Worm (Caenorhabditis elegans) whole organism, young adult: ENCODE data around the gene grl-18.

Experiments used
- B0019.2 ChIP-seq: fragments of 200-800 bp; sonication (Bioruptor generic); conservative IDR thresholded peaks from 2 replicates; pipeline ENCODE4 v1.3.6; 2022; ENCODE audit warnings: missing genetic modification reagents, missing genetic modification characterization, missing compliant biosample characterization
- B0336.3 ChIP-seq: fragments of 200-800 bp; sonication (Bioruptor generic); IDR thresholded peaks from 2 replicates; pipeline ENCODE4 v1.3.6; 2022; ENCODE audit warnings: missing genetic modification characterization, missing compliant biosample characterization
- C06A6.2 ChIP-seq: fragments of 200-800 bp; sonication (Bioruptor generic); conservative IDR thresholded peaks from 2 replicates; pipeline ENCODE4 v1.3.6; 2022; ENCODE audit warnings: missing genetic modification characterization, missing compliant biosample characterization
- F33H1.4 ChIP-seq: fragments of 200-800 bp; sonication (Bioruptor generic); IDR thresholded peaks from 2 replicates; pipeline ENCODE4 v1.3.6; 2022; ENCODE audit warnings: missing genetic modification reagents, missing genetic modification characterization, missing compliant biosample characterization
- F49E8.2 ChIP-seq: sonication (generic microtip); optimal IDR thresholded peaks from 3 replicates; lab custom pipeline; 2017; ENCODE audit warnings: missing genetic modification characterization, mild to moderate bottlenecking, missing compliant biosample characterization, antibody characterized with exemption, moderate library complexity; ENCODE audit not compliant: insufficient read depth
- F57A8.1 ChIP-seq: fragments of 200-800 bp; sonication (Bioruptor generic); optimal IDR thresholded peaks from 2 replicates; lab custom pipeline; 2018; ENCODE audit warnings: mild to moderate bottlenecking, missing genetic modification characterization, moderate library complexity, missing compliant biosample characterization
- Y53F4B.3 ChIP-seq: fragments of 200-800 bp; sonication (Bioruptor generic); IDR thresholded peaks from 2 replicates; pipeline ENCODE4 v1.3.6; 2022; ENCODE audit warnings: missing genetic modification reagents, missing genetic modification characterization, missing compliant biosample characterization
- Y56A3A.18 ChIP-seq: fragments of 200-800 bp; sonication (Bioruptor generic); IDR thresholded peaks from 2 replicates; pipeline ENCODE4 v1.3.6; 2022; ENCODE audit warnings: missing genetic modification reagents, missing genetic modification characterization, missing compliant biosample characterization
- akir-1 ChIP-seq: fragments of 200-800 bp; sonication (Bioruptor generic); optimal IDR thresholded peaks from 2 replicates; lab custom pipeline; 2018; ENCODE audit warnings: mild to moderate bottlenecking, missing genetic modification characterization, moderate library complexity, missing compliant biosample characterization
- aptf-2 ChIP-seq: fragments of 200-800 bp; sonication (Bioruptor generic); conservative IDR thresholded peaks from 2 replicates; pipeline ENCODE4 v1.3.6; 2022; ENCODE audit warnings: missing genetic modification reagents, missing genetic modification characterization, missing compliant biosample characterization
- atf-7 ChIP-seq: sonication (generic microtip); optimal IDR thresholded peaks from 2 replicates; lab custom pipeline; 2017; ENCODE audit warnings: mild to moderate bottlenecking, missing genetic modification characterization, missing compliant biosample characterization
- ceh-100 ChIP-seq: fragments of 200-800 bp; sonication (Bioruptor generic); IDR thresholded peaks from 2 replicates; pipeline ENCODE4 v1.3.6; 2022; ENCODE audit warnings: missing genetic modification reagents, missing genetic modification characterization, missing compliant biosample characterization
- ceh-58 ChIP-seq: fragments of 200-800 bp; sonication (Bioruptor generic); IDR thresholded peaks from 2 replicates; pipeline ENCODE4 v1.3.6; 2022; ENCODE audit warnings: missing genetic modification characterization, missing compliant biosample characterization
- chd-7 ChIP-seq: sonication (generic microtip); optimal IDR thresholded peaks from 2 replicates; lab custom pipeline; 2016; ENCODE audit warnings: mild to moderate bottlenecking, missing genetic modification characterization, moderate library complexity, missing compliant biosample characterization
- efl-1 ChIP-seq: fragments of 150-350 bp; optimal IDR thresholded peaks from 2 replicates; lab custom pipeline; 2014; ENCODE audit warnings: missing biosample characterization, missing genetic modification reagents, missing genetic modification characterization
- ekl-4 ChIP-seq: fragments of 200-800 bp; sonication (Bioruptor generic); IDR thresholded peaks from 2 replicates; pipeline ENCODE4 v1.3.6; 2022; ENCODE audit warnings: missing genetic modification reagents, missing genetic modification characterization, missing compliant biosample characterization
- gei-17 ChIP-seq: fragments of 200-800 bp; sonication (Bioruptor generic); optimal IDR thresholded peaks from 2 replicates; lab custom pipeline; 2018; ENCODE audit warnings: mild to moderate bottlenecking, missing genetic modification characterization, missing compliant biosample characterization
- hmg-20 ChIP-seq: fragments of 200-800 bp; sonication (Bioruptor generic); IDR thresholded peaks from 2 replicates; pipeline ENCODE4 v1.3.6; 2022; ENCODE audit warnings: missing genetic modification reagents, missing genetic modification characterization, missing compliant biosample characterization
- let-607 ChIP-seq, 2 experiments: fragments of 200-800 bp in 1 of 2; sonication (Bioruptor generic) in 1 of 2; sonication (generic microtip) in 1 of 2; optimal IDR thresholded peaks; 2 replicates each; lab custom pipeline; 2016 to 2018; ENCODE audit warnings: mild to moderate bottlenecking in 2 of 2, missing compliant biosample characterization in 2 of 2, missing genetic modification characterization in 2 of 2, moderate library complexity in 2 of 2, missing genotype in 1 of 2
- lin-35 ChIP-seq, 3 experiments: fragments of 150-350 bp in 2 of 3; sonication (generic microtip) in 1 of 3; optimal IDR thresholded peaks; 2 replicates each; lab custom pipeline; 2014 to 2018; ENCODE audit warnings: missing biosample characterization in 3 of 3, missing genetic modification characterization in 3 of 3, missing genetic modification reagents in 3 of 3
- lin-40 ChIP-seq: sonication (generic microtip); optimal IDR thresholded peaks from 2 replicates; lab custom pipeline; 2016; ENCODE audit warnings: missing genetic modification characterization, mild to moderate bottlenecking, missing compliant biosample characterization, missing genotype, missing genetic modification reagents
- lsl-1 ChIP-seq: fragments of 200-800 bp; sonication (Bioruptor generic); optimal IDR thresholded peaks from 2 replicates; lab custom pipeline; 2018; ENCODE audit warnings: mild to moderate bottlenecking, missing genetic modification characterization, moderate library complexity, missing compliant biosample characterization
- madf-3 ChIP-seq: fragments of 200-800 bp; sonication (Bioruptor generic); IDR thresholded peaks from 2 replicates; pipeline ENCODE4 v1.3.6; 2022; ENCODE audit warnings: missing genetic modification reagents, missing genetic modification characterization, missing compliant biosample characterization
- nfya-1 ChIP-seq: sonication (generic microtip); optimal IDR thresholded peaks from 2 replicates; lab custom pipeline; 2017; ENCODE audit warnings: antibody characterized with exemption, missing compliant biosample characterization, missing genetic modification characterization, borderline replicate concordance; ENCODE audit not compliant: insufficient read depth
- nhr-120 ChIP-seq: fragments of 200-800 bp; sonication (Bioruptor generic); IDR thresholded peaks from 2 replicates; pipeline ENCODE4 v1.3.6; 2022; ENCODE audit warnings: missing genetic modification characterization, missing compliant biosample characterization
- pbrm-1 ChIP-seq: fragments of 200-800 bp; sonication (Bioruptor generic); IDR thresholded peaks from 2 replicates; pipeline ENCODE4 v1.3.6; 2022; ENCODE audit warnings: missing genetic modification reagents, missing genetic modification characterization, missing compliant biosample characterization
- rec-8 ChIP-seq, 2 experiments: sonication (generic microtip); optimal IDR thresholded peaks; 2 replicates each; lab custom pipeline; 2016; ENCODE audit warnings: mild to moderate bottlenecking in 2 of 2, missing genetic modification characterization in 2 of 2, missing genetic modification reagents in 2 of 2, missing genotype in 2 of 2, missing biosample characterization in 1 of 2, missing compliant biosample characterization in 1 of 2, moderate library complexity in 1 of 2
- rpc-1 ChIP-seq, 2 experiments: fragments of 150-350 bp in 1 of 2; sonication (generic microtip) in 1 of 2; optimal IDR thresholded peaks; 2 replicates each; lab custom pipeline; 2014 to 2018; ENCODE audit warnings: missing biosample characterization in 1 of 2, missing genetic modification characterization in 1 of 2, missing genetic modification reagents in 1 of 2, missing genotype in 1 of 2
- snpc-1.1 ChIP-seq: sonication (generic microtip); optimal IDR thresholded peaks from 2 replicates; lab custom pipeline; 2017; ENCODE audit warnings: missing genetic modification characterization, mild to moderate bottlenecking, missing compliant biosample characterization, antibody characterized with exemption, moderate library complexity, missing genotype, missing genetic modification reagents; ENCODE audit not compliant: insufficient read depth
- tbx-9 ChIP-seq: sonication (generic microtip); optimal IDR thresholded peaks from 2 replicates; lab custom pipeline; 2016; ENCODE audit warnings: borderline replicate concordance, missing genetic modification characterization, inconsistent platforms, missing compliant biosample characterization
- unc-62 ChIP-seq: fragments of 150-350 bp; optimal IDR thresholded peaks from 2 replicates; lab custom pipeline; 2014; ENCODE audit warnings: missing biosample characterization, missing genetic modification reagents, missing genetic modification characterization
- ztf-28 ChIP-seq: fragments of 200-800 bp; sonication (Bioruptor generic); IDR thresholded peaks from 2 replicates; pipeline ENCODE4 v1.3.6; 2022; ENCODE audit warnings: missing genetic modification reagents, missing genetic modification characterization, missing compliant biosample characterization

Gene grl-18

DNA sequence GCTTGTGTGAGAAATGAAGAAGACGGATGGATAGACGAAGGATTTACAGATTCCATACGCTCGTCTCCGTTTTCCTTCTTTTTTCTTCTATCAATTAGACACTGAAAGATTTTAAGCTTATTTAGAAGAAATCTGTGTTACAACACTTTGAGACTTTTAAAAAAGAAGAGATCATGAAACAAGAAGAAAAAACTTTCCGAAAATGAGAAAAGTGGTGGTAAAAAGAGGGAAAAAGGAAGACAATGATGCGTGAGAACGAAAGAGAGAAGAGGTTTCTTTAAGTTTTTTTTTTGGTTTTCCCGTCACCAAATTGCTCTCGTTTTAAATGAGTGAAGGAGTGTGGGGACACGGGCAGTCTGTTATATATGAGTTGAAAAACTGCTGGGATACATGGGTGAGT, 35.1 kb downstream of the grl-18 start, which contains the start of gene glc-3:
TSS of gene glc-3 (minus strand) at position 101 of the 400 bp plus-strand sequence.
- TF ChIP-seq ztf-28 (GFP tag; lab: Robert Waterston, UW) (no peak), B0019.2 (GFP tag; lab: Robert Waterston, UW) (no peak), atf-7 (tag; lab: Kevin White, UChicago) (no peak), F57A8.1 (GFP tag; lab: Kevin White, UChicago) (no peak)

DNA sequence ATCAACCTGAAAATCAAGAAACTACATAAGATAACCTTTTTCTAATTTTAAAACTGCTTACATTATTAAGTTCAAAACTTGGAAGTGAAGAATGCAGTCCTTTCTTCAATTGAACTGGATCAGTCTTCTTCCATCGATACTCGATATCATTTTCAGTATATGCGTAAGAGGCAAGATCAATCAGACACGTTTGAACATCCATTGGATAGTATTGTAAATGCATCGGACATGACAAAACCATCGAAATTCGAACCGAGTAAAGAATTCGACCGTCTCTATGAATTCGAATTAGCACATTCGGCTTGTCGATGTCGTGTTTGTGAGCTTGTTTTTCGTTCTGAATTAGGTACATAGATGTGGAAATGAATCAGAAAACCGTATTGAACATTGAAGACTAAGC, 37.9 kb downstream of the grl-18 start:
- TF ChIP-seq efl-1 (GFP tag; lab: Kevin White, UChicago), result no peak
- no peak for TF ChIP-seq lin-40
- TF ChIP-seq F57A8.1 (GFP tag; lab: Kevin White, UChicago), result no peak
- no peak for TF ChIP-seq C06A6.2 (GFP tag; lab: Robert Waterston, UW)
- no peak for TF ChIP-seq ekl-4 (GFP tag; lab: Robert Waterston, UW)
- TF ChIP-seq F49E8.2, result no peak
- no peak for TF ChIP-seq hmg-20 (GFP tag; lab: Robert Waterston, UW)
- no peak for TF ChIP-seq gei-17
- no peak for TF ChIP-seq tbx-9 (tag; lab: Kevin White, UChicago)
- TF ChIP-seq Y56A3A.18, result no peak
- no peak for TF ChIP-seq ceh-100 (GFP tag; lab: Robert Waterston, UW)
- no peak for TF ChIP-seq B0336.3 (GFP tag; lab: Robert Waterston, UW)
- no peak for TF ChIP-seq madf-3 (GFP tag; lab: Robert Waterston, UW)
- TF ChIP-seq aptf-2 (GFP tag; lab: Robert Waterston, UW), result no peak
- no peak for TF ChIP-seq F33H1.4

DNA sequence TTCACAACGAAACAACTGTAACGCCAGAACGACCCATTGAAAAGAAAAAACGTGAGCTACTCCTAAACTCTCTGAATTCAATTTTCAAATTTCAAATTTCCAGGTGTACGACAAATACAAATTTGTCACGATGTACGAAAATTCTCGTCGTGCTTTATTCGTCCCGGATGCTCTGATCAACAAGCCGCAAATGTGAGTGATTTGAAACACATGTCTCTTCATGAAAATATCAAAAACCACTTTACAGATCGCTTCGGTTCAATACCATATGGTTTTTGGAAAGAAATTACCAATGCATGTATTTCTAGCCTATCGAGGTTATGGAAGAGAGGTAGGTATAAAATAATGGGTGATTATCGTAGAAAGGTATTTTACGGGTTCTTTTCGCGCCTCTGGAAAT, 41.6 kb downstream of the grl-18 start:
- TF ChIP-seq nfya-1 (no peak), Y53F4B.3 (GFP tag; lab: Robert Waterston, UW) (no peak), lsl-1 (no peak), akir-1 (GFP tag; lab: Kevin White, UChicago) (no peak), hmg-20 (GFP tag; lab: Robert Waterston, UW) (no peak), lin-35 (GFP tag; optimal IDR thresholded peaks at IDR 0.05; lab: Kevin White, UChicago) (no peak), rpc-1 (optimal IDR thresholded peaks at IDR 0.05; lab: Kevin White, UChicago) (no peak), rpc-1 (tag; optimal IDR thresholded peaks at IDR 0.05; lab: Kevin White, UChicago) (no peak), lin-40 (no peak), snpc-1.1 (tag; lab: Kevin White, UChicago) (no peak), rec-8 (tag; optimal IDR thresholded peaks at IDR 0.05; lab: Kevin White, UChicago) (no peak), unc-62 (GFP tag; lab: Kevin White, UChicago) (no peak)

DNA sequence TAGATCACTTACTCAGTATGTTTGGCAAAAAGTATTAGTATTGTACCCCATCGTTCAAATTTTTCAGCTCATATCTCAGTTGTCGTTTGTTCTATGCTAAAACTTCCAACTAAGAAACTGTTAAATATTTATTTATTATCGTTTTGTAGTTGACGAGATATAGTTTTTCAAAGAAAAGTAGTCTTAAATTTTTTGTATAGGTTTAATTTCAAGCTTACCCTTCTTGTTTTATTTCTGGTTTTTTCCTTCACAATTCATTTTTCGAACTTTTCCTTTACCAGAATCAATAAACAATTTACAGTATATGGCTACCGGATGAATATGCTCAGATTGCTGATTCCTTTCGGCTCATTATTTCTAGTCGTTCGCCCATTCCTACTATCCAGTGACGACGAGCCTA, 42.8 kb downstream of the grl-18 start, which contains the start of gene F08F3.1:
TSS of gene F08F3.1 (plus strand) at position 301 of the 400 bp plus-strand sequence.
- TF ChIP-seq let-607 (tag; optimal IDR thresholded peaks at IDR 0.05; lab: Kevin White, UChicago), result no peak
- TF ChIP-seq pbrm-1 (GFP tag; lab: Robert Waterston, UW), result no peak
- no peak for TF ChIP-seq tbx-9 (tag; lab: Kevin White, UChicago)
- TF ChIP-seq nhr-120 (GFP tag; lab: Robert Waterston, UW), result no peak
- TF ChIP-seq chd-7 (tag; lab: Kevin White, UChicago), result no peak
- TF ChIP-seq ceh-100 (GFP tag; lab: Robert Waterston, UW), result no peak
- TF ChIP-seq ceh-58 (GFP tag; lab: Robert Waterston, UW), result no peak
